Worm (Caenorhabditis elegans): ENCODE measurements around the gene fbxa-59.

Gene fbxa-59

ce11 chrIII:943426-943927 lies at the start of gene fbxa-59:
fbxa-59 (minus strand) TSS chrIII:943476.
- TF ChIP-seq pqm-1 (tag; optimal IDR thresholded peaks at IDR 0.05) (peak; percentile 44), pha-4 (tag; optimal IDR thresholded peaks at IDR 0.05) (peak; percentile 72), nhr-25 (tag; optimal IDR thresholded peaks at IDR 0.05) (no peak), nhr-11 (tag; optimal IDR thresholded peaks at IDR 0.05) (no peak), lin-15B (tag; optimal IDR thresholded peaks at IDR 0.05) (no peak), aly-2 (tag; optimal IDR thresholded peaks at IDR 0.05) (no peak), fos-1 (tag; optimal IDR thresholded peaks at IDR 0.05) (no peak), nfya-1 (tag; optimal IDR thresholded peaks at IDR 0.05; ENCODE audit: insufficient read depth) (no peak), R02D3.7 (tag; optimal IDR thresholded peaks at IDR 0.05) (no peak), jun-1 (tag; optimal IDR thresholded peaks at IDR 0.05) (no peak), nhr-76 (tag; optimal IDR thresholded peaks at IDR 0.05) (no peak), nhr-237 (tag; optimal IDR thresholded peaks at IDR 0.05) (no peak), elt-2 (tag; optimal IDR thresholded peaks at IDR 0.05) (peak; percentile 86), ztf-4 (tag; optimal IDR thresholded peaks at IDR 0.05) (no peak), fkh-2 (tag; optimal IDR thresholded peaks at IDR 0.05) (no peak)

- TF ChIP-seq nhr-76 (tag; optimal IDR thresholded peaks at IDR 0.05) = no peak
- TF ChIP-seq R02D3.7 (tag; optimal IDR thresholded peaks at IDR 0.05) = no peak
- TF ChIP-seq snpc-4 (tag; optimal IDR thresholded peaks at IDR 0.05) = no peak
- no peak for TF ChIP-seq ztf-11 (tag; optimal IDR thresholded peaks at IDR 0.05)
- TF ChIP-seq ama-1 (optimal IDR thresholded peaks at IDR 0.05) = no peak
- no peak for TF ChIP-seq egl-27 (tag; optimal IDR thresholded peaks at IDR 0.05)
- no peak for TF ChIP-seq fkh-10 (GFP tag; optimal IDR thresholded peaks at IDR 0.05)
- TF ChIP-seq nhr-12 (tag; optimal IDR thresholded peaks at IDR 0.05) = no peak
- TF ChIP-seq eor-1 (tag; optimal IDR thresholded peaks at IDR 0.05) = no peak
- TF ChIP-seq pqm-1 (tag; optimal IDR thresholded peaks at IDR 0.05) = no peak
- TF ChIP-seq nfya-1 (tag; optimal IDR thresholded peaks at IDR 0.05; ENCODE audit: insufficient read depth) = no peak
- no peak for TF ChIP-seq ZK546.5 (tag; optimal IDR thresholded peaks at IDR 0.05)
- TF ChIP-seq nhr-237 (tag; optimal IDR thresholded peaks at IDR 0.05) = no peak
- no peak for TF ChIP-seq egl-5 (tag; optimal IDR thresholded peaks at IDR 0.05)
- no peak for TF ChIP-seq hmg-11 (tag; optimal IDR thresholded peaks at IDR 0.05)
- TF ChIP-seq zag-1 (tag; optimal IDR thresholded peaks at IDR 0.05) = no peak
- no peak for TF ChIP-seq elt-2 (tag; optimal IDR thresholded peaks at IDR 0.05)
- no peak for TF ChIP-seq fkh-2 (tag; optimal IDR thresholded peaks at IDR 0.05)
- TF ChIP-seq fos-1 (tag; optimal IDR thresholded peaks at IDR 0.05) = no peak
- no peak for TF ChIP-seq nhr-28 (tag; optimal IDR thresholded peaks at IDR 0.05)
Measured at ce11 chrIII:991581-991980, 48.3 kb upstream of the fbxa-59 start, which contains the start of gene trp-2. trp-2 (plus strand) TSS chrIII:991881.

- TF ChIP-seq fkh-10 (GFP tag; optimal IDR thresholded peaks at IDR 0.05) (peak; percentile 84), unc-39 (tag; optimal IDR thresholded peaks at IDR 0.05) (no peak), nhr-28 (tag; optimal IDR thresholded peaks at IDR 0.05) (no peak), pqm-1 (tag; optimal IDR thresholded peaks at IDR 0.05) (no peak)
Measured at ce11 chrIII:989558-989957, 46.3 kb upstream of the fbxa-59 start.

- no peak for TF ChIP-seq snpc-4 (tag; optimal IDR thresholded peaks at IDR 0.05)
- no peak for TF ChIP-seq nhr-77 (tag; optimal IDR thresholded peaks at IDR 0.05)
- TF ChIP-seq tbx-2 (tag; optimal IDR thresholded peaks at IDR 0.05) = no peak
- TF ChIP-seq nhr-11 (tag; optimal IDR thresholded peaks at IDR 0.05) = no peak
- no peak for TF ChIP-seq sea-2 (GFP tag; optimal IDR thresholded peaks at IDR 0.05)
- no peak for TF ChIP-seq ztf-4 (tag; optimal IDR thresholded peaks at IDR 0.05)
- no peak for TF ChIP-seq R02D3.7 (tag; optimal IDR thresholded peaks at IDR 0.05)
- no peak for TF ChIP-seq ama-1 (optimal IDR thresholded peaks at IDR 0.05)
- no peak for TF ChIP-seq nhr-25 (tag; optimal IDR thresholded peaks at IDR 0.05)
- no peak for TF ChIP-seq daf-12 (tag; optimal IDR thresholded peaks at IDR 0.05)
- no peak for TF ChIP-seq egl-5 (tag; optimal IDR thresholded peaks at IDR 0.05)
- no peak for TF ChIP-seq fkh-10 (GFP tag; optimal IDR thresholded peaks at IDR 0.05)
Measured at ce11 chrIII:982961-983360, 39.7 kb upstream of the fbxa-59 start, which contains the start of gene tbc-10. tbc-10 (plus strand) TSS chrIII:983261.

- TF ChIP-seq nhr-25 (tag; optimal IDR thresholded peaks at IDR 0.05) = peak; percentile 1
- TF ChIP-seq nhr-11 (tag; optimal IDR thresholded peaks at IDR 0.05) = no peak
- no peak for TF ChIP-seq nhr-77 (tag; optimal IDR thresholded peaks at IDR 0.05)
- peak; percentile 55 for TF ChIP-seq hmg-11 (tag; optimal IDR thresholded peaks at IDR 0.05)
- TF ChIP-seq elt-2 (tag; optimal IDR thresholded peaks at IDR 0.05) = peak; percentile 45
- TF ChIP-seq nfya-1 (tag; optimal IDR thresholded peaks at IDR 0.05; ENCODE audit: insufficient read depth) = peak; percentile 77
- peak; percentile 89 for TF ChIP-seq ceh-28 (tag; optimal IDR thresholded peaks at IDR 0.05)
- TF ChIP-seq lin-39 (tag; optimal IDR thresholded peaks at IDR 0.05) = peak; percentile 70
Measured at ce11 chrIII:981960-982359, 38.7 kb upstream of the fbxa-59 start.

Data from whole organism, L3 larva.